Worm (Caenorhabditis elegans): ENCODE results near the gene T09A5.5.
A peak's percentile ranks its signal among the peaks of the same experiment; 100 is the strongest.

Gene T09A5.5

ce11 chrII:7863480-7864125, 10.0 kb upstream of the T09A5.5 start:
- TF ChIP-seq hmg-4 (GFP tag; optimal IDR thresholded peaks at IDR 0.05) = no peak
- TF ChIP-seq hnd-1 (tag; optimal IDR thresholded peaks at IDR 0.05) = no peak
- no peak for TF ChIP-seq B0310.2 (tag; optimal IDR thresholded peaks at IDR 0.05)
- TF ChIP-seq tbx-11 (GFP tag; IDR thresholded peaks at IDR 0.05) = no peak
- TF ChIP-seq flt-1 (GFP tag; IDR thresholded peaks at IDR 0.05) = no peak
- no peak for TF ChIP-seq F13C5.2 (tag; optimal IDR thresholded peaks at IDR 0.05)
- TF ChIP-seq pes-1 (GFP tag; IDR thresholded peaks at IDR 0.05) = peak; percentile 57; the same call in 1 of the 2 replicates

ce11 chrII:7860221-7860928, 6.8 kb upstream of the T09A5.5 start, which contains the start of gene lin-5:
lin-5 (plus strand) TSS chrII:7860574.
- TF ChIP-seq F13C5.2 (tag; optimal IDR thresholded peaks at IDR 0.05) (peak; percentile 26), sea-1 (GFP tag; conservative IDR thresholded peaks at IDR 0.05) (no peak), hnd-1 (tag; optimal IDR thresholded peaks at IDR 0.05) (no peak)

- TF ChIP-seq scrt-1 (GFP tag; IDR thresholded peaks at IDR 0.05) = no peak
- TF ChIP-seq hmbx-1 (tag; optimal IDR thresholded peaks at IDR 0.05) = no peak
- no peak for TF ChIP-seq tbx-37 (GFP tag; conservative IDR thresholded peaks at IDR 0.05)
- no peak for TF ChIP-seq B0310.2 (tag; optimal IDR thresholded peaks at IDR 0.05)
- no peak for TF ChIP-seq F13C5.2 (tag; optimal IDR thresholded peaks at IDR 0.05)
- no peak for TF ChIP-seq ets-7 (tag; optimal IDR thresholded peaks at IDR 0.05)
- TF ChIP-seq ama-1 (optimal IDR thresholded peaks at IDR 0.05) = no peak
These were observed 4.5 kb upstream of the T09A5.5 start, which contains the start of gene sds-22 for ce11 chrII:7858101-7858500. sds-22 (plus strand) TSS chrII:7858401.

- peak; percentile 63 for TF ChIP-seq F13C5.2 (tag; optimal IDR thresholded peaks at IDR 0.05)
- no peak for TF ChIP-seq pes-1 (GFP tag; IDR thresholded peaks at IDR 0.05)
These were observed 4.0 kb upstream of the T09A5.5 start, which contains the start of the genes cec-3 and T09A5.15 for ce11 chrII:7857485-7858010. cec-3 (minus strand) TSS chrII:7857600. T09A5.15 (plus strand) TSS chrII:7857960.

- no peak for TF ChIP-seq aly-1 (tag; optimal IDR thresholded peaks at IDR 0.05)
- no peak for TF ChIP-seq tra-4 (tag; optimal IDR thresholded peaks at IDR 0.05)
- no peak for TF ChIP-seq tbx-37 (GFP tag; conservative IDR thresholded peaks at IDR 0.05)
- no peak for TF ChIP-seq flt-1 (GFP tag; IDR thresholded peaks at IDR 0.05)
These were observed 2.0 kb upstream of the T09A5.5 start, which contains the start of gene mdmh-35 for ce11 chrII:7855619-7856018. mdmh-35 (minus strand) TSS chrII:7855719.

ce11 chrII:7854942-7855341, 1.4 kb upstream of the T09A5.5 start, which contains the start of gene mdt-10:
mdt-10 (minus strand) TSS chrII:7855042.
- TF ChIP-seq aly-1 (tag; optimal IDR thresholded peaks at IDR 0.05) = no peak
- no peak for TF ChIP-seq flt-1 (GFP tag; IDR thresholded peaks at IDR 0.05)
- TF ChIP-seq scrt-1 (GFP tag; IDR thresholded peaks at IDR 0.05) = no peak
- TF ChIP-seq ceh-13 (GFP tag; optimal IDR thresholded peaks at IDR 0.05) = no peak
- TF ChIP-seq pes-1 (GFP tag; IDR thresholded peaks at IDR 0.05) = no peak
- TF ChIP-seq tbx-37 (GFP tag; conservative IDR thresholded peaks at IDR 0.05) = no peak
- no peak for TF ChIP-seq tbx-11 (GFP tag; IDR thresholded peaks at IDR 0.05)
- no peak for TF ChIP-seq sea-1 (GFP tag; conservative IDR thresholded peaks at IDR 0.05)
- no peak for TF ChIP-seq hnd-1 (tag; optimal IDR thresholded peaks at IDR 0.05)
- TF ChIP-seq hmbx-1 (tag; optimal IDR thresholded peaks at IDR 0.05) = no peak

ce11 chrII:7851480-7851879, 2.1 kb downstream of the T09A5.5 start:
- TF ChIP-seq ceh-36 (tag; optimal IDR thresholded peaks at IDR 0.05) (no peak), sea-1 (GFP tag; conservative IDR thresholded peaks at IDR 0.05) (no peak), B0310.2 (tag; optimal IDR thresholded peaks at IDR 0.05) (no peak), hmbx-1 (tag; optimal IDR thresholded peaks at IDR 0.05) (no peak), tra-4 (tag; optimal IDR thresholded peaks at IDR 0.05) (no peak), ama-1 (optimal IDR thresholded peaks at IDR 0.05) (no peak), tbx-11 (GFP tag; IDR thresholded peaks at IDR 0.05) (no peak), hnd-1 (tag; optimal IDR thresholded peaks at IDR 0.05) (no peak)

- no peak for TF ChIP-seq hmbx-1 (tag; optimal IDR thresholded peaks at IDR 0.05)
- TF ChIP-seq tra-4 (tag; optimal IDR thresholded peaks at IDR 0.05) = no peak
- no peak for TF ChIP-seq tbx-11 (GFP tag; IDR thresholded peaks at IDR 0.05)
- no peak for TF ChIP-seq sea-1 (GFP tag; conservative IDR thresholded peaks at IDR 0.05)
- no peak for TF ChIP-seq tbx-37 (GFP tag; conservative IDR thresholded peaks at IDR 0.05)
- no peak for TF ChIP-seq ets-7 (tag; optimal IDR thresholded peaks at IDR 0.05)
- no peak for TF ChIP-seq ceh-36 (tag; optimal IDR thresholded peaks at IDR 0.05)
- no peak for TF ChIP-seq hmg-4 (GFP tag; optimal IDR thresholded peaks at IDR 0.05)
- no peak for TF ChIP-seq B0310.2 (tag; optimal IDR thresholded peaks at IDR 0.05)
- TF ChIP-seq ama-1 (optimal IDR thresholded peaks at IDR 0.05) = no peak
- TF ChIP-seq flt-1 (GFP tag; IDR thresholded peaks at IDR 0.05) = no peak
- TF ChIP-seq scrt-1 (GFP tag; IDR thresholded peaks at IDR 0.05) = no peak
These were observed 3.0 kb downstream of the T09A5.5 start for ce11 chrII:7850575-7850974.
